Worm (Caenorhabditis elegans) whole organism, mixed stage, embryonic: ENCODE measurements around the gene ztf-18.

ENCODE experiments used
- M03D4.4 ChIP-seq: sonication (generic microtip); optimal IDR thresholded peaks from 2 replicates; lab custom pipeline; 2017; ENCODE audit warnings: mild to moderate bottlenecking, missing genetic modification characterization, missing compliant biosample characterization
- bed-3 ChIP-seq: fragments of 200-800 bp; sonication (Bioruptor generic); optimal IDR thresholded peaks from 3 replicates; lab custom pipeline; 2018; ENCODE audit warnings: mild to moderate bottlenecking, missing genetic modification characterization, moderate library complexity, missing compliant biosample characterization
- blmp-1 ChIP-seq: fragments of 150-350 bp; optimal IDR thresholded peaks from 2 replicates; lab custom pipeline; 2014; ENCODE audit warnings: missing biosample characterization, missing genetic modification characterization
- ceh-39 ChIP-seq: fragments of 150-350 bp; optimal IDR thresholded peaks from 2 replicates; lab custom pipeline; 2014; ENCODE audit warnings: missing biosample characterization, missing genetic modification characterization
- ceh-43 ChIP-seq: fragments of 200-800 bp; sonication (Bioruptor generic); optimal IDR thresholded peaks from 2 replicates; lab custom pipeline; 2018; ENCODE audit warnings: mild to moderate bottlenecking, missing genetic modification characterization, moderate library complexity, missing compliant biosample characterization
- ceh-83 ChIP-seq: fragments of 200-800 bp; sonication (Bioruptor generic); optimal IDR thresholded peaks from 2 replicates; lab custom pipeline; 2018; ENCODE audit warnings: mild to moderate bottlenecking, missing genetic modification characterization, missing compliant biosample characterization
- ces-1 ChIP-seq: fragments of 150-350 bp; optimal IDR thresholded peaks from 2 replicates; lab custom pipeline; 2014; ENCODE audit warnings: missing biosample characterization, missing genetic modification reagents, missing genetic modification characterization
- drap-1 ChIP-seq: fragments of 200-800 bp; sonication (Bioruptor generic); optimal IDR thresholded peaks from 3 replicates; lab custom pipeline; 2018; ENCODE audit warnings: mild to moderate bottlenecking, missing genetic modification characterization, missing compliant biosample characterization
- elt-1 ChIP-seq: sonication (generic microtip); optimal IDR thresholded peaks from 2 replicates; lab custom pipeline; 2017; ENCODE audit warnings: missing genetic modification characterization, mild to moderate bottlenecking, missing compliant biosample characterization, antibody characterized with exemption, moderate library complexity, borderline replicate concordance; ENCODE audit not compliant: insufficient read depth
- elt-3 ChIP-seq: fragments of 150-350 bp; optimal IDR thresholded peaks from 2 replicates; lab custom pipeline; 2014; ENCODE audit warnings: missing biosample characterization, missing genetic modification characterization
- flh-1 ChIP-seq: fragments of 200-800 bp; sonication (Bioruptor generic); optimal IDR thresholded peaks from 2 replicates; lab custom pipeline; 2018; ENCODE audit warnings: mild to moderate bottlenecking, missing genetic modification characterization, moderate library complexity, missing compliant biosample characterization
- ham-2 ChIP-seq: fragments of 200-800 bp; sonication (Bioruptor generic); optimal IDR thresholded peaks from 2 replicates; lab custom pipeline; 2018; ENCODE audit warnings: mild to moderate bottlenecking, missing genetic modification characterization, missing compliant biosample characterization
- hlh-1 ChIP-seq: fragments of 150-350 bp; optimal IDR thresholded peaks from 2 replicates; lab custom pipeline; 2014; ENCODE audit warnings: missing biosample characterization, missing genetic modification reagents, missing genetic modification characterization
- lin-13 ChIP-seq: fragments of 150-350 bp; optimal IDR thresholded peaks from 2 replicates; lab custom pipeline; 2014; ENCODE audit warnings: missing biosample characterization, missing genetic modification characterization
- lin-32 ChIP-seq: fragments of 200-800 bp; sonication (Bioruptor generic); optimal IDR thresholded peaks from 2 replicates; lab custom pipeline; 2018; ENCODE audit warnings: mild to moderate bottlenecking, missing genetic modification characterization, missing compliant biosample characterization
- lsy-2 ChIP-seq: fragments of 150-350 bp; optimal IDR thresholded peaks from 2 replicates; lab custom pipeline; 2014; ENCODE audit warnings: missing biosample characterization, missing genetic modification characterization
- mab-5 ChIP-seq: fragments of 150-350 bp; optimal IDR thresholded peaks from 2 replicates; lab custom pipeline; 2014; ENCODE audit warnings: missing biosample characterization, missing genetic modification characterization
- mep-1 ChIP-seq: fragments of 150-350 bp; optimal IDR thresholded peaks from 2 replicates; lab custom pipeline; 2017; ENCODE audit warnings: missing biosample characterization, missing genetic modification reagents, missing genetic modification characterization, inconsistent platforms
- mls-2 ChIP-seq: sonication (generic microtip); optimal IDR thresholded peaks from 2 replicates; lab custom pipeline; 2016; ENCODE audit warnings: mild to moderate bottlenecking, missing genetic modification characterization, moderate library complexity, missing compliant biosample characterization
- nhr-12 ChIP-seq: fragments of 150-350 bp; optimal IDR thresholded peaks from 2 replicates; lab custom pipeline; 2014; ENCODE audit warnings: missing biosample characterization, missing genetic modification characterization
- nhr-2 ChIP-seq: fragments of 150-350 bp; optimal IDR thresholded peaks from 2 replicates; lab custom pipeline; 2014; ENCODE audit warnings: missing biosample characterization, missing genetic modification characterization
- nhr-237 ChIP-seq: fragments of 150-350 bp; optimal IDR thresholded peaks from 2 replicates; lab custom pipeline; 2014; ENCODE audit warnings: missing biosample characterization, missing genetic modification characterization
- nhr-28 ChIP-seq: fragments of 150-350 bp; optimal IDR thresholded peaks from 2 replicates; lab custom pipeline; 2014; ENCODE audit warnings: missing biosample characterization, missing genetic modification characterization
- nhr-76 ChIP-seq: sonication (generic microtip); optimal IDR thresholded peaks from 2 replicates; lab custom pipeline; 2017; ENCODE audit warnings: missing biosample characterization, missing genetic modification characterization
- pha-4 ChIP-seq: fragments of 150-350 bp; optimal IDR thresholded peaks from 2 replicates; lab custom pipeline; 2018; ENCODE audit warnings: missing biosample characterization, missing genetic modification reagents, missing genetic modification characterization
- sem-2 ChIP-seq: fragments of 200-800 bp; sonication (Bioruptor generic); optimal IDR thresholded peaks from 2 replicates; lab custom pipeline; 2018; ENCODE audit warnings: mild to moderate bottlenecking, missing genetic modification characterization, missing compliant biosample characterization
- snpc-4 ChIP-seq: fragments of 150-350 bp; optimal IDR thresholded peaks from 2 replicates; lab custom pipeline; 2014; ENCODE audit warnings: missing biosample characterization, missing genetic modification characterization
- sptf-1 ChIP-seq: sonication (generic microtip); optimal IDR thresholded peaks from 2 replicates; lab custom pipeline; 2017; ENCODE audit warnings: mild to moderate bottlenecking, missing genetic modification characterization, moderate library complexity, missing compliant biosample characterization
- tbx-8 ChIP-seq: fragments of 200-800 bp; sonication (Bioruptor generic); optimal IDR thresholded peaks from 2 replicates; lab custom pipeline; 2018; ENCODE audit warnings: mild to moderate bottlenecking, missing genetic modification characterization, moderate library complexity, missing compliant biosample characterization
- unc-120 ChIP-seq: sonication (generic microtip); optimal IDR thresholded peaks from 2 replicates; lab custom pipeline; 2017; ENCODE audit warnings: missing genetic modification characterization, missing compliant biosample characterization; ENCODE audit not compliant: poor library complexity, severe bottlenecking
- unc-39 ChIP-seq: fragments of 150-350 bp; optimal IDR thresholded peaks from 2 replicates; lab custom pipeline; 2014; ENCODE audit warnings: missing biosample characterization, missing genetic modification characterization
- unc-62 ChIP-seq: fragments of 150-350 bp; optimal IDR thresholded peaks from 2 replicates; lab custom pipeline; 2014; ENCODE audit warnings: missing biosample characterization, missing genetic modification reagents, missing genetic modification characterization
- zip-8 ChIP-seq: fragments of 150-350 bp; optimal IDR thresholded peaks from 2 replicates; lab custom pipeline; 2014; ENCODE audit warnings: missing biosample characterization, missing genetic modification characterization
- ztf-11 ChIP-seq: fragments of 150-350 bp; optimal IDR thresholded peaks from 2 replicates; lab custom pipeline; 2014; ENCODE audit warnings: missing biosample characterization, missing genetic modification characterization

Gene ztf-18

ce11 chrIII:916897-917296 is 21.4 kb upstream of the ztf-18 start, which contains the start of gene idpp-13:
Gene idpp-13 (minus strand): TSS chrIII:916997.
- TF ChIP-seq sem-2 (GFP tag; lab: Kevin White, UChicago) (no peak), unc-62 (no peak), elt-1 (no peak), ztf-11 (tag; lab: Kevin White, UChicago) (no peak), lin-32 (GFP tag; lab: Kevin White, UChicago) (no peak), snpc-4 (tag; lab: Kevin White, UChicago) (no peak), nhr-76 (tag; lab: Kevin White, UChicago) (no peak), ham-2 (no peak), mep-1 (no peak), drap-1 (GFP tag; lab: Kevin White, UChicago) (no peak), nhr-12 (tag; lab: Kevin White, UChicago) (no peak), mab-5 (no peak), sptf-1 (no peak), zip-8 (no peak), pha-4 (no peak), unc-39 (tag; lab: Kevin White, UChicago) (no peak), mls-2 (no peak), elt-3 (tag; lab: Kevin White, UChicago) (no peak), nhr-237 (no peak), lin-13 (no peak)
- TF ChIP-seq, all 35 proteins: peak for 0

- no peak for TF ChIP-seq hlh-1 (tag; lab: Kevin White, UChicago)
- no peak for TF ChIP-seq unc-120 (tag; lab: Kevin White, UChicago)
- TF ChIP-seq blmp-1 (tag; lab: Kevin White, UChicago): no peak
- no peak for TF ChIP-seq flh-1 (GFP tag; lab: Kevin White, UChicago)
- no peak for TF ChIP-seq nhr-2 (tag; lab: Kevin White, UChicago)
- TF ChIP-seq mls-2: no peak
- TF ChIP-seq mep-1: no peak
- TF ChIP-seq ham-2: no peak
- TF ChIP-seq nhr-28 (tag; lab: Kevin White, UChicago): no peak
- no peak for TF ChIP-seq mab-5
- TF ChIP-seq zip-8: peak; percentile 92
- TF ChIP-seq elt-3 (tag; lab: Kevin White, UChicago): no peak
- peak; percentile 6 for TF ChIP-seq ceh-39
- no peak for TF ChIP-seq nhr-76 (tag; lab: Kevin White, UChicago)
- TF ChIP-seq M03D4.4: no peak
- TF ChIP-seq elt-1: peak; percentile 26
- TF ChIP-seq tbx-8: no peak
- TF ChIP-seq lin-32 (GFP tag; lab: Kevin White, UChicago): no peak
- no peak for TF ChIP-seq bed-3 (GFP tag; lab: Kevin White, UChicago)
- TF ChIP-seq pha-4: peak; percentile 22
- TF ChIP-seq ceh-83 (GFP tag; lab: Kevin White, UChicago): no peak
- TF ChIP-seq nhr-237: no peak
- no peak for TF ChIP-seq snpc-4 (tag; lab: Kevin White, UChicago)
- no peak for TF ChIP-seq sem-2 (GFP tag; lab: Kevin White, UChicago)
- no peak for TF ChIP-seq ztf-11 (tag; lab: Kevin White, UChicago)
- no peak for TF ChIP-seq nhr-12 (tag; lab: Kevin White, UChicago)
- no peak for TF ChIP-seq unc-62
- TF ChIP-seq drap-1 (GFP tag; lab: Kevin White, UChicago): no peak
- no peak for TF ChIP-seq ceh-43
- TF ChIP-seq ces-1: peak; percentile 28
- TF ChIP-seq lsy-2 (tag; lab: Kevin White, UChicago): peak; percentile 80
- TF ChIP-seq lin-13: no peak
- TF ChIP-seq sptf-1: no peak
Observed at ce11 chrIII:910540-911311, 15.2 kb upstream of the ztf-18 start, which contains the start of the genes F23H11.5 and bra-2. Gene F23H11.5 (minus strand): TSS chrIII:910590. Gene bra-2 (plus strand): TSS chrIII:911261.

- no peak for TF ChIP-seq nhr-237
- TF ChIP-seq elt-3 (tag; lab: Kevin White, UChicago): no peak
- TF ChIP-seq lin-13: no peak
- TF ChIP-seq mab-5: no peak
- no peak for TF ChIP-seq nhr-2 (tag; lab: Kevin White, UChicago)
- no peak for TF ChIP-seq ham-2
- no peak for TF ChIP-seq ces-1
Observed at ce11 chrIII:909540-909939, 14.0 kb upstream of the ztf-18 start, which contains the start of gene crls-1. Gene crls-1 (minus strand): TSS chrIII:909902.

ce11 chrIII:907990-908389 is 12.5 kb upstream of the ztf-18 start:
- TF ChIP-seq ham-2 (no peak), unc-62 (no peak), nhr-237 (peak; percentile 24), nhr-2 (tag; lab: Kevin White, UChicago) (no peak), nhr-76 (tag; lab: Kevin White, UChicago) (no peak), pha-4 (peak; percentile 60)
